Worm (Caenorhabditis elegans) whole organism, L3 larva: ENCODE data around the gene C25G4.2.

Source experiments
- aly-2 ChIP-seq: fragments of 150-350 bp; optimal IDR thresholded peaks from 2 replicates; lab custom pipeline; 2014; ENCODE audit warnings: missing biosample characterization, missing genetic modification characterization
- ceh-16 ChIP-seq: sonication (generic microtip); optimal IDR thresholded peaks from 2 replicates; lab custom pipeline; 2017; ENCODE audit warnings: missing biosample characterization, missing genetic modification characterization
- ceh-82 ChIP-seq: fragments of 150-350 bp; optimal IDR thresholded peaks from 2 replicates; lab custom pipeline; 2014; ENCODE audit warnings: missing biosample characterization, missing genetic modification characterization
- elt-3 ChIP-seq, 3 experiments: fragments of 150-350 bp in 1 of 3; sonication (generic microtip) in 2 of 3; optimal IDR thresholded peaks; 2 replicates in 2 of 3; 4 replicates in 1 of 3; lab custom pipeline; 2014 to 2017; ENCODE audit warnings: missing biosample characterization in 3 of 3, missing genetic modification characterization in 3 of 3
- fos-1 ChIP-seq: fragments of 150-350 bp; optimal IDR thresholded peaks from 2 replicates; lab custom pipeline; 2014; ENCODE audit warnings: missing biosample characterization, missing genetic modification characterization
- lin-39 ChIP-seq: fragments of 150-350 bp; optimal IDR thresholded peaks from 2 replicates; lab custom pipeline; 2018; ENCODE audit warnings: missing biosample characterization, missing genetic modification reagents, missing genetic modification characterization
- mdl-1 ChIP-seq: fragments of 150-350 bp; optimal IDR thresholded peaks from 2 replicates; lab custom pipeline; 2014; ENCODE audit warnings: missing biosample characterization, missing genetic modification characterization
- nhr-25 ChIP-seq: sonication (generic microtip); optimal IDR thresholded peaks from 2 replicates; lab custom pipeline; 2017; ENCODE audit warnings: missing biosample characterization, missing genetic modification characterization
- snpc-4 ChIP-seq: fragments of 150-350 bp; optimal IDR thresholded peaks from 2 replicates; lab custom pipeline; 2014; ENCODE audit warnings: missing biosample characterization, missing genetic modification characterization
- zag-1 ChIP-seq: fragments of 150-350 bp; optimal IDR thresholded peaks from 2 replicates; lab custom pipeline; 2014; ENCODE audit warnings: missing biosample characterization, missing genetic modification characterization

DNA sequence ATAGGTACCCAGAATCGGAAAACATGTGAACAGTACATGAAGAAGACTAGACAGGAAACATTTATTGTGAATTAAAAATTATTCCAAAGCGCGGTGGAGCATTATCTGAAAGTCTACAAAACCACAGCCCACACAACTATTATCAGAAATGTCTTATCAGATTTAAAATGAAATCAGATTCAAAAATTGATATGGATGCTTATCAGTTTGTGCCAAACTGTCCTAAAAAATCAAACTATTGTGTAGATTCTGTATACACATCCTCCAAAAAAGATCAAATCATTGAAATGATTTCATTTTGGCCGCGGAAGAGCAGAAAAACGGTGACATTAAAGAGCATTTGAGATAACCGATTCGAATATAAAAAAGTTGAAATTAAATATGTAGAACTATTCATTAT lies 8.4 kb downstream of the C25G4.2 start, which contains the start of gene irg-4:
- TF ChIP-seq zag-1 (tag; lab: Kevin White, UChicago) (no peak), lin-39 (no peak), snpc-4 (tag; lab: Kevin White, UChicago) (no peak), fos-1 (tag; lab: Kevin White, UChicago) (no peak), ceh-82 (tag; lab: Kevin White, UChicago) (no peak), mdl-1 (tag; lab: Kevin White, UChicago) (no peak), elt-3 (tag; optimal IDR thresholded peaks at IDR 0.05; lab: Kevin White, UChicago) (no peak), aly-2 (tag; lab: Kevin White, UChicago) (no peak), nhr-25 (tag; lab: Kevin White, UChicago) (no peak), ceh-16 (tag; lab: Kevin White, UChicago) (no peak)
